Fruit fly (Drosophila melanogaster) whole organism, embryonic: ENCODE results near the gene CG43346.

Source experiments
- Aef1 ChIP-seq: fragments of 200-800 bp; sonication (Bioruptor generic); IDR thresholded peaks from 3 replicates; pipeline ENCODE4 v1.3.6; 2022; ENCODE audit warnings: missing biosample characterization, missing genetic modification characterization
- Antp ChIP-seq: fragments of 200-800 bp; sonication (Bioruptor generic); optimal IDR thresholded peaks from 3 replicates; lab custom pipeline; 2016; ENCODE audit warnings: missing biosample characterization, missing genetic modification characterization
- BtbVII ChIP-seq: fragments of 200-800 bp; sonication (Bioruptor generic); optimal IDR thresholded peaks from 3 replicates; lab custom pipeline; 2017; ENCODE audit warnings: missing biosample characterization, mild to moderate bottlenecking, missing genetic modification characterization
- Bteb2 ChIP-seq: fragments of 200-800 bp; sonication (Bioruptor generic); optimal IDR thresholded peaks from 2 replicates; lab custom pipeline; 2016; ENCODE audit warnings: missing biosample characterization, missing genetic modification characterization
- CG10565 ChIP-seq: fragments of 200-800 bp; sonication (Bioruptor generic); optimal IDR thresholded peaks from 3 replicates; lab custom pipeline; 2016; ENCODE audit warnings: missing biosample characterization, mild to moderate bottlenecking, missing genetic modification characterization
- CG12071 ChIP-seq: fragments of 200-800 bp; sonication (Bioruptor generic); optimal IDR thresholded peaks from 3 replicates; lab custom pipeline; 2018; ENCODE audit warnings: missing biosample characterization, mild to moderate bottlenecking, missing genetic modification characterization
- CG15514 ChIP-seq: fragments of 200-800 bp; sonication (Bioruptor generic); optimal IDR thresholded peaks from 3 replicates; lab custom pipeline; 2017; ENCODE audit warnings: missing biosample characterization, missing genetic modification characterization, mild to moderate bottlenecking, moderate library complexity, missing genetic modification reagents
- CG16863 ChIP-seq: fragments of 200-800 bp; sonication (Bioruptor generic); optimal IDR thresholded peaks from 3 replicates; lab custom pipeline; 2016; ENCODE audit warnings: missing biosample characterization, missing genetic modification characterization
- CG18619 ChIP-seq: fragments of 200-800 bp; sonication (Bioruptor generic); optimal IDR thresholded peaks from 3 replicates; lab custom pipeline; 2017; ENCODE audit warnings: missing biosample characterization, mild to moderate bottlenecking, missing genetic modification characterization
- CG3847 ChIP-seq: fragments of 200-800 bp; sonication (Bioruptor generic); IDR thresholded peaks from 2 replicates; pipeline ENCODE4 v1.3.6; 2022; ENCODE audit warnings: missing biosample characterization, missing genetic modification characterization
- CG4404 ChIP-seq: fragments of 200-800 bp; sonication (Bioruptor generic); IDR thresholded peaks from 2 replicates; pipeline ENCODE4 v1.3.6; 2022; ENCODE audit warnings: missing biosample characterization, missing genetic modification characterization
- CG6765 ChIP-seq: fragments of 200-800 bp; sonication (Bioruptor generic); optimal IDR thresholded peaks from 3 replicates; lab custom pipeline; 2017; ENCODE audit warnings: missing biosample characterization, mild to moderate bottlenecking, missing genetic modification characterization
- CG6854 ChIP-seq: fragments of 200-800 bp; sonication (Bioruptor generic); optimal IDR thresholded peaks from 3 replicates; lab custom pipeline; 2017; ENCODE audit warnings: missing biosample characterization, mild to moderate bottlenecking, missing genetic modification characterization
- CG7271 ChIP-seq: fragments of 200-800 bp; sonication (Bioruptor generic); optimal IDR thresholded peaks from 2 replicates; lab custom pipeline; 2018; ENCODE audit warnings: missing biosample characterization, mild to moderate bottlenecking, missing genetic modification characterization, moderate library complexity
- CG7987 ChIP-seq: fragments of 200-800 bp; sonication (Bioruptor generic); optimal IDR thresholded peaks from 2 replicates; lab custom pipeline; 2018; ENCODE audit warnings: missing biosample characterization, mild to moderate bottlenecking, missing genetic modification characterization, moderate library complexity
- CG8281 ChIP-seq: fragments of 200-800 bp; sonication (Bioruptor generic); optimal IDR thresholded peaks from 2 replicates; lab custom pipeline; 2018; ENCODE audit warnings: missing biosample characterization, mild to moderate bottlenecking, missing genetic modification characterization, moderate library complexity
- CG8944 ChIP-seq: fragments of 200-800 bp; sonication (Bioruptor generic); optimal IDR thresholded peaks from 3 replicates; lab custom pipeline; 2016; ENCODE audit warnings: missing biosample characterization, missing genetic modification characterization
- CoRest ChIP-seq: fragments of 200-800 bp; sonication (Bioruptor generic); optimal IDR thresholded peaks from 3 replicates; lab custom pipeline; 2018; ENCODE audit warnings: missing biosample characterization, mild to moderate bottlenecking, missing genetic modification characterization, moderate library complexity
- Dad ChIP-seq: fragments of 200-800 bp; sonication (Bioruptor generic); optimal IDR thresholded peaks from 3 replicates; lab custom pipeline; 2016; ENCODE audit warnings: missing biosample characterization, missing genetic modification characterization
- Doc3 ChIP-seq: fragments of 200-800 bp; sonication (Bioruptor generic); IDR thresholded peaks from 3 replicates; pipeline ENCODE4 v1.3.6; 2022; ENCODE audit warnings: missing biosample characterization, missing genetic modification characterization; ENCODE audit not compliant: partially characterized antibody
- Dref ChIP-seq: fragments of 200-800 bp; sonication (Bioruptor generic); IDR thresholded peaks from 2 replicates; pipeline ENCODE4 v1.3.6; 2022; ENCODE audit warnings: missing biosample characterization, missing genetic modification characterization
- Fer1 ChIP-seq: fragments of 200-800 bp; sonication (Bioruptor generic); optimal IDR thresholded peaks from 2 replicates; lab custom pipeline; 2017; ENCODE audit warnings: missing biosample characterization, mild to moderate bottlenecking, missing genetic modification characterization
- Hey ChIP-seq: fragments of 200-800 bp; sonication (Bioruptor generic); optimal IDR thresholded peaks from 3 replicates; lab custom pipeline; 2018; ENCODE audit warnings: missing biosample characterization, mild to moderate bottlenecking, missing genetic modification characterization
- Hsf ChIP-seq: fragments of 200-800 bp; sonication (Bioruptor generic); optimal IDR thresholded peaks from 3 replicates; lab custom pipeline; 2016; ENCODE audit warnings: missing biosample characterization, missing genetic modification characterization
- Mes4 ChIP-seq: fragments of 200-800 bp; sonication (Bioruptor generic); optimal IDR thresholded peaks from 2 replicates; lab custom pipeline; 2016; ENCODE audit warnings: missing biosample characterization, missing genetic modification characterization
- Poxn ChIP-seq: fragments of 200-800 bp; sonication (Bioruptor generic); IDR thresholded peaks from 2 replicates; pipeline ENCODE4 v1.3.6; 2022; ENCODE audit warnings: missing biosample characterization, missing genetic modification characterization
- Sin3A ChIP-seq: fragments of >200 bp; optimal IDR thresholded peaks from 2 replicates; lab custom pipeline; 2018
- Six4 ChIP-seq: fragments of 200-800 bp; sonication (Bioruptor generic); optimal IDR thresholded peaks from 2 replicates; lab custom pipeline; 2016; ENCODE audit warnings: missing biosample characterization, missing genetic modification characterization
- Ssrp ChIP-seq: fragments of 200-800 bp; sonication (Bioruptor generic); optimal IDR thresholded peaks from 2 replicates; lab custom pipeline; 2018; ENCODE audit warnings: missing biosample characterization, mild to moderate bottlenecking, missing genetic modification characterization, moderate library complexity
- Taf1 ChIP-seq: fragments of 200-800 bp; sonication (Bioruptor generic); IDR thresholded peaks from 2 replicates; pipeline ENCODE4 v1.3.6; 2022; ENCODE audit warnings: missing biosample characterization, missing genetic modification characterization
- Xrp1 ChIP-seq: fragments of 200-800 bp; sonication (Bioruptor generic); IDR thresholded peaks from 2 replicates; pipeline ENCODE4 v1.3.6; 2022; ENCODE audit warnings: missing biosample characterization, missing genetic modification characterization
- ab ChIP-seq: fragments of 200-800 bp; sonication (Bioruptor generic); optimal IDR thresholded peaks from 2 replicates; lab custom pipeline; 2016; ENCODE audit warnings: missing biosample characterization, missing genetic modification characterization
- ap ChIP-seq: fragments of 200-800 bp; sonication (Bioruptor generic); IDR thresholded peaks from 2 replicates; pipeline ENCODE4 v1.3.6; 2022; ENCODE audit warnings: missing biosample characterization, missing genetic modification characterization
- cg ChIP-seq: fragments of 200-800 bp; sonication (Bioruptor generic); optimal IDR thresholded peaks from 3 replicates; lab custom pipeline; 2019; ENCODE audit warnings: missing biosample characterization, mild to moderate bottlenecking, missing genetic modification characterization, moderate library complexity
- chinmo ChIP-seq: fragments of 200-800 bp; sonication (Bioruptor generic); IDR thresholded peaks from 4 replicates; pipeline ENCODE4 v1.3.6; 2022; ENCODE audit warnings: missing biosample characterization, missing genetic modification characterization; ENCODE audit not compliant: partially characterized antibody
- corto ChIP-seq: fragments of 200-800 bp; sonication (Bioruptor generic); optimal IDR thresholded peaks from 2 replicates; lab custom pipeline; 2016; ENCODE audit warnings: missing biosample characterization, mild to moderate bottlenecking, missing genetic modification characterization, moderate library complexity
- disco-r ChIP-seq: fragments of 200-800 bp; sonication (Bioruptor generic); optimal IDR thresholded peaks from 2 replicates; lab custom pipeline; 2016; ENCODE audit warnings: missing biosample characterization, missing genetic modification characterization
- gcm ChIP-seq: fragments of 200-800 bp; sonication (Bioruptor generic); optimal IDR thresholded peaks from 2 replicates; lab custom pipeline; 2019; ENCODE audit warnings: missing biosample characterization, mild to moderate bottlenecking, missing genetic modification characterization, moderate library complexity
- gcm2 ChIP-seq: fragments of 200-800 bp; sonication (Bioruptor generic); optimal IDR thresholded peaks from 2 replicates; lab custom pipeline; 2016; ENCODE audit warnings: missing biosample characterization, missing genetic modification characterization
- ham ChIP-seq: fragments of 200-800 bp; sonication (Bioruptor generic); IDR thresholded peaks from 2 replicates; pipeline ENCODE4 v1.3.6; 2022; ENCODE audit warnings: missing biosample characterization, missing genetic modification characterization
- kah ChIP-seq: fragments of 200-800 bp; sonication (Bioruptor generic); optimal IDR thresholded peaks from 2 replicates; lab custom pipeline; 2018; ENCODE audit warnings: missing biosample characterization, mild to moderate bottlenecking, missing genetic modification characterization
- mam ChIP-seq: fragments of 200-800 bp; sonication (Bioruptor generic); optimal IDR thresholded peaks from 3 replicates; lab custom pipeline; 2016; ENCODE audit warnings: missing biosample characterization, missing genetic modification characterization
- onecut ChIP-seq: fragments of 200-800 bp; sonication (Bioruptor generic); IDR thresholded peaks from 2 replicates; pipeline ENCODE4 v1.3.6; 2022; ENCODE audit warnings: missing biosample characterization, missing genetic modification characterization
- pb ChIP-seq: fragments of 200-800 bp; sonication (Bioruptor generic); optimal IDR thresholded peaks from 3 replicates; lab custom pipeline; 2016; ENCODE audit warnings: missing biosample characterization, missing genetic modification characterization
- prd ChIP-seq, 3 experiments: fragments of >200 bp in 2 of 3; fragments of 200-800 bp in 1 of 3; sonication (Bioruptor generic) in 1 of 3; optimal IDR thresholded peaks in 2 of 3; IDR thresholded peaks in 1 of 3; 2 replicates in 2 of 3; 3 replicates in 1 of 3; pipeline versions ENCODE4 v1.3.6 to Lab custom; 2017 to 2022; ENCODE audit warnings: missing biosample characterization in 1 of 3, missing genetic modification characterization in 1 of 3
- pzg ChIP-seq: fragments of 200-800 bp; sonication (Bioruptor generic); optimal IDR thresholded peaks from 3 replicates; lab custom pipeline; 2018; ENCODE audit warnings: missing biosample characterization, mild to moderate bottlenecking, missing genetic modification characterization, moderate library complexity
- sd ChIP-seq: fragments of 200-800 bp; sonication (Bioruptor generic); optimal IDR thresholded peaks from 3 replicates; lab custom pipeline; 2018; ENCODE audit warnings: missing biosample characterization, mild to moderate bottlenecking, missing genetic modification characterization, moderate library complexity
- sima ChIP-seq: fragments of 200-800 bp; sonication (Bioruptor generic); optimal IDR thresholded peaks from 2 replicates; lab custom pipeline; 2016; ENCODE audit warnings: missing biosample characterization, missing genetic modification characterization
- ssp ChIP-seq: fragments of 200-800 bp; sonication (Bioruptor generic); IDR thresholded peaks from 2 replicates; pipeline ENCODE4 v1.3.6; 2022; ENCODE audit warnings: missing biosample characterization, missing genetic modification characterization
- unpg ChIP-seq: fragments of 200-800 bp; sonication (Bioruptor generic); optimal IDR thresholded peaks from 3 replicates; lab custom pipeline; 2018; ENCODE audit warnings: missing biosample characterization, mild to moderate bottlenecking, missing genetic modification characterization, moderate library complexity
- usp ChIP-seq: fragments of >200 bp; optimal IDR thresholded peaks from 2 replicates; lab custom pipeline; 2017; ENCODE audit warnings: missing biosample characterization, missing genetic modification characterization
- zfh1 ChIP-seq: fragments of 200-800 bp; sonication (Bioruptor generic); IDR thresholded peaks from 3 replicates; pipeline ENCODE4 v1.3.6; 2022; ENCODE audit warnings: missing biosample characterization, missing genetic modification characterization

The CG43346 gene

dm6 chr2L:21158554-21158953 lies 9.8 kb downstream of the CG43346 start, which contains the start of the genes Coq3 and Pld3 (continued):
- TF ChIP-seq ab (peak; percentile 30), CG7987 (GFP tag; lab: Kevin White, UChicago) (peak; percentile 64), Mes4 (GFP tag; lab: Kevin White, UChicago) (peak; percentile 23), Sin3A (no peak), usp (GFP tag; lab: Kevin White, UChicago) (no peak), Antp (GFP tag; lab: Kevin White, UChicago) (peak; percentile 61), cg (GFP tag; lab: Kevin White, UChicago) (no peak), CG3847 (peak; percentile 65), Taf1 (GFP tag; lab: Robert Waterston, UW) (no peak), gcm2 (GFP tag; lab: Kevin White, UChicago) (no peak), Fer1 (GFP tag; lab: Kevin White, UChicago) (peak; percentile 90), prd (optimal IDR thresholded peaks at IDR 0.05; lab: Kevin White, UChicago) (no peak), prd (GFP tag; IDR thresholded peaks at IDR 0.05; lab: Robert Waterston, UW) (peak; percentile 85), BtbVII (GFP tag; lab: Kevin White, UChicago) (peak; percentile 80), pzg (GFP tag; lab: Kevin White, UChicago) (peak; percentile 32), kah (GFP tag; lab: Kevin White, UChicago) (peak; percentile 40), disco-r (GFP tag; lab: Kevin White, UChicago) (no peak), Hsf (GFP tag; lab: Kevin White, UChicago) (peak; percentile 85), Dref (GFP tag; lab: Robert Waterston, UW) (no peak), unpg (peak; percentile 86), Bteb2 (GFP tag; lab: Kevin White, UChicago) (peak; percentile 77), chinmo (no peak), zfh1 (peak; percentile 90), corto (GFP tag; lab: Kevin White, UChicago) (no peak), ap (GFP tag; lab: Robert Waterston, UW) (0 out of 2 replicates have a peak, but pooled peaks have one; percentile 19), CG7271 (peak; percentile 60), ssp (GFP tag; lab: Robert Waterston, UW) (peak; percentile 48), CG8944 (GFP tag; lab: Kevin White, UChicago) (peak; percentile 49), CoRest (tag; lab: Kevin White, UChicago) (peak; percentile 82), Ssrp (peak; percentile 73), CG12071 (GFP tag; lab: Kevin White, UChicago) (peak; percentile 64), CG6765 (GFP tag; lab: Kevin White, UChicago) (peak; percentile 66), sima (GFP tag; lab: Kevin White, UChicago) (no peak), Six4 (peak; percentile 77), Poxn (GFP tag; lab: Robert Waterston, UW) (no peak), sd (no peak), CG18619 (GFP tag; lab: Kevin White, UChicago) (peak; percentile 73), Aef1 (GFP tag; lab: Robert Waterston, UW) (peak; percentile 74), Dad (GFP tag; lab: Kevin White, UChicago) (peak; percentile 15), Doc3 (GFP tag; lab: Robert Waterston, UW) (no peak), mam (GFP tag; lab: Kevin White, UChicago) (peak; percentile 83), ham (GFP tag; lab: Robert Waterston, UW) (no peak), gcm (GFP tag; lab: Kevin White, UChicago) (peak; percentile 67), CG15514 (GFP tag; lab: Kevin White, UChicago) (peak; percentile 97), CG16863 (GFP tag; lab: Kevin White, UChicago) (peak; percentile 54), CG4404 (GFP tag; lab: Robert Waterston, UW) (peak; percentile 65), CG6854 (peak; percentile 55), Hey (tag; lab: Kevin White, UChicago) (no peak), CG10565 (GFP tag; lab: Kevin White, UChicago) (no peak), CG8281 (tag; lab: Kevin White, UChicago) (peak; percentile 37), onecut (GFP tag; lab: Robert Waterston, UW) (peak; percentile 61), Xrp1 (GFP tag; lab: Robert Waterston, UW) (peak; percentile 90), pb (no peak)
